Fruit fly (Drosophila melanogaster): ENCODE results near the gene comm2.

comm2 gene

dm6 chr3L:15692794-15693532 lies 6.7 kb downstream of the comm2 start (continued):
- TF ChIP-seq CG2875 (GFP tag; optimal IDR thresholded peaks at IDR 0.05) (no peak), bsh (GFP tag; optimal IDR thresholded peaks at IDR 0.05) (peak in 1 of 2 experiments; percentile 41), CG16779 (GFP tag; IDR thresholded peaks at IDR 0.05) (no peak), CoRest (tag; optimal IDR thresholded peaks at IDR 0.05) (peak; percentile 47), Xbp1 (GFP tag; optimal IDR thresholded peaks at IDR 0.05) (no peak), tgo (GFP tag; IDR thresholded peaks at IDR 0.05) (no peak), cwo (GFP tag; optimal IDR thresholded peaks at IDR 0.05) (no peak), Tbp (GFP tag; optimal IDR thresholded peaks at IDR 0.05) (no peak), CG2120 (GFP tag; optimal IDR thresholded peaks at IDR 0.05) (no peak), CG7556 (GFP tag; optimal IDR thresholded peaks at IDR 0.05) (peak; percentile 38), gt (GFP tag; IDR thresholded peaks at IDR 0.05) (no peak), Stat92E (GFP tag; optimal IDR thresholded peaks at IDR 0.05) (peak in 1 of 3 experiments; percentile 72)

- TF ChIP-seq Rfx (GFP tag; IDR thresholded peaks at IDR 0.05) (peak; percentile 54; the same call in 1 of the 2 replicates), sug (tag; optimal IDR thresholded peaks at IDR 0.05) (peak; percentile 35), CG1792 (GFP tag; optimal IDR thresholded peaks at IDR 0.05) (no peak), CG6791 (GFP tag; IDR thresholded peaks at IDR 0.05; ENCODE audit: partially characterized antibody) (no peak), Camta (GFP tag; optimal IDR thresholded peaks at IDR 0.05) (no peak), wor (GFP tag; IDR thresholded peaks at IDR 0.05) (no peak), mirr (GFP tag; optimal IDR thresholded peaks at IDR 0.05) (peak; percentile 89), GATAe (GFP tag; conservative IDR thresholded peaks at IDR 0.05) (0 out of 2 replicates have a peak, but pooled peaks have one; percentile 33), Vsx1 (GFP tag; optimal IDR thresholded peaks at IDR 0.05) (peak; percentile 34), Scr (GFP tag; IDR thresholded peaks at IDR 0.05; ENCODE audit: partially characterized antibody) (no peak), crol (GFP tag; IDR thresholded peaks at IDR 0.05) (no peak), exex (tag; optimal IDR thresholded peaks at IDR 0.05) (peak; percentile 97), Fer3 (tag; optimal IDR thresholded peaks at IDR 0.05) (no peak), CHES-1-like (GFP tag; optimal IDR thresholded peaks at IDR 0.05) (no peak), Lpt (GFP tag; optimal IDR thresholded peaks at IDR 0.05) (no peak), ase (GFP tag; IDR thresholded peaks at IDR 0.05) (no peak)
Measured at dm6 chr3L:15692388-15692787, 7.3 kb downstream of the comm2 start.

dm6 chr3L:15691968-15692367 lies 7.7 kb downstream of the comm2 start, which contains the start of gene CG34451:
Gene CG34451, minus strand, starts transcription at chr3L:15692068.
- TF ChIP-seq CG7963 (GFP tag; IDR thresholded peaks at IDR 0.05; ENCODE audit: partially characterized antibody) (no peak), row (GFP tag; IDR thresholded peaks at IDR 0.05) (0 out of 3 replicates have a peak, but pooled peaks have one; percentile 6), sens (GFP tag) (peak; percentile 11)

- TF ChIP-seq Nf-YA (GFP tag; IDR thresholded peaks at IDR 0.05) (no peak; the same call in 1 of the 2 replicates), CG10321 (GFP tag; IDR thresholded peaks at IDR 0.05) (no peak), Doc2 (GFP tag; IDR thresholded peaks at IDR 0.05) (no peak), CG11398 (GFP tag; optimal IDR thresholded peaks at IDR 0.05) (no peak), D (optimal IDR thresholded peaks at IDR 0.05) (peak; percentile 30), D (GFP tag; optimal IDR thresholded peaks at IDR 0.05) (peak; percentile 64), Ada2b (GFP tag; IDR thresholded peaks at IDR 0.05) (peak; percentile 44), CG13296 (GFP tag; optimal IDR thresholded peaks at IDR 0.05) (peak; percentile 30), Atf-2 (GFP tag; optimal IDR thresholded peaks at IDR 0.05) (no peak), tin (GFP tag; optimal IDR thresholded peaks at IDR 0.05) (peak; percentile 46), kah (GFP tag; optimal IDR thresholded peaks at IDR 0.05) (no peak), CG18476 (GFP tag; optimal IDR thresholded peaks at IDR 0.05) (peak; percentile 55), croc (GFP tag; conservative IDR thresholded peaks at IDR 0.05) (no peak; the same call in 2 of the 3 replicates), CG10147 (GFP tag; optimal IDR thresholded peaks at IDR 0.05) (no peak)
Measured at dm6 chr3L:15690711-15691591, 8.7 kb downstream of the comm2 start.
